Fruit fly (Drosophila melanogaster) whole organism, wandering third instar larva: ENCODE measurements around the gene SCAR.

Source experiments
- Abd-B ChIP-seq: fragments of >200 bp; optimal IDR thresholded peaks from 2 replicates; lab custom pipeline; 2017; ENCODE audit warnings: missing biosample characterization, missing genetic modification characterization
- CG32264 ChIP-seq: fragments of 200-800 bp; sonication (Bioruptor generic); optimal IDR thresholded peaks from 2 replicates; lab custom pipeline; 2016; ENCODE audit warnings: missing biosample characterization, missing genetic modification characterization
- CG9705 ChIP-seq: fragments of 200-800 bp; sonication (Bioruptor generic); optimal IDR thresholded peaks from 2 replicates; lab custom pipeline; 2018; ENCODE audit warnings: missing biosample characterization, mild to moderate bottlenecking, missing genetic modification characterization
- CrebA ChIP-seq: fragments of 200-800 bp; sonication (Bioruptor generic); optimal IDR thresholded peaks from 2 replicates; lab custom pipeline; 2016; ENCODE audit warnings: missing biosample characterization, mild to moderate bottlenecking, missing genetic modification characterization, borderline replicate concordance
- Dfd ChIP-seq: fragments of >200 bp; optimal IDR thresholded peaks from 2 replicates; lab custom pipeline; 2017; ENCODE audit warnings: missing biosample characterization, missing genetic modification characterization
- Dif ChIP-seq: fragments of 200-275, 200-300 bp; sonication (Bioruptor generic); optimal IDR thresholded peaks from 2 replicates; lab custom pipeline; 2018; ENCODE audit warnings: missing biosample characterization, missing genetic modification characterization; ENCODE audit not compliant: partially characterized antibody
- GATAd ChIP-seq: sonication (Bioruptor generic); optimal IDR thresholded peaks from 2 replicates; lab custom pipeline; 2016; ENCODE audit warnings: missing biosample characterization, missing genetic modification characterization
- HLH106 ChIP-seq: fragments of 200-800 bp; optimal IDR thresholded peaks from 3 replicates; lab custom pipeline; 2019; ENCODE audit warnings: missing biosample characterization, mild to moderate bottlenecking, missing genetic modification characterization, moderate library complexity
- Hnf4 ChIP-seq: fragments of 200-800 bp; sonication (Bioruptor generic); optimal IDR thresholded peaks from 2 replicates; lab custom pipeline; 2016; ENCODE audit warnings: missing biosample characterization, mild to moderate bottlenecking, missing genetic modification characterization
- Hr78 ChIP-seq: fragments of >200 bp; optimal IDR thresholded peaks from 2 replicates; lab custom pipeline; 2017; ENCODE audit warnings: missing biosample characterization, missing genetic modification characterization
- Hr83 ChIP-seq: fragments of 200-300 bp; sonication (Bioruptor generic); optimal IDR thresholded peaks from 2 replicates; lab custom pipeline; 2016; ENCODE audit warnings: missing biosample characterization, mild to moderate bottlenecking, missing genetic modification characterization, moderate library complexity; ENCODE audit not compliant: poor library complexity, severe bottlenecking
- Jra ChIP-seq: sonication (Bioruptor generic); optimal IDR thresholded peaks from 2 replicates; lab custom pipeline; 2016; ENCODE audit warnings: missing biosample characterization, missing genetic modification characterization
- Mio ChIP-seq: sonication (Bioruptor generic); optimal IDR thresholded peaks from 2 replicates; lab custom pipeline; 2016; ENCODE audit warnings: missing biosample characterization, missing genetic modification characterization
- Myc ChIP-seq: fragments of >200 bp; optimal IDR thresholded peaks from 2 replicates; lab custom pipeline; 2017
- N ChIP-seq: fragments of >200 bp; optimal IDR thresholded peaks from 2 replicates; lab custom pipeline; 2018; ENCODE audit warnings: missing biosample characterization, missing external identifiers, missing genetic modification characterization
- OdsH ChIP-seq: fragments of 200-800 bp; sonication (Bioruptor generic); optimal IDR thresholded peaks from 2 replicates; lab custom pipeline; 2016; ENCODE audit warnings: missing biosample characterization, mild to moderate bottlenecking, missing genetic modification characterization
- Rel ChIP-seq, 2 experiments: fragments of 200-800 bp; sonication (Bioruptor generic) in 1 of 2; optimal IDR thresholded peaks; 2 replicates in 1 of 2; 3 replicates in 1 of 2; lab custom pipeline; 2016 to 2019; ENCODE audit warnings: mild to moderate bottlenecking in 2 of 2, missing biosample characterization in 2 of 2, missing genetic modification characterization in 2 of 2, moderate library complexity in 1 of 2
- Sp1 ChIP-seq: fragments of 200-800 bp; sonication (Bioruptor generic); optimal IDR thresholded peaks from 3 replicates; lab custom pipeline; 2019; ENCODE audit warnings: missing biosample characterization, mild to moderate bottlenecking, missing genetic modification characterization, moderate library complexity
- Vsx2 ChIP-seq: fragments of 200-300, 225-300 bp; sonication (Bioruptor generic); optimal IDR thresholded peaks from 2 replicates; lab custom pipeline; 2018; ENCODE audit warnings: missing biosample characterization, missing genetic modification characterization; ENCODE audit not compliant: partially characterized antibody
- br ChIP-seq: fragments of 200-800 bp; sonication (Bioruptor generic); optimal IDR thresholded peaks from 2 replicates; lab custom pipeline; 2016; ENCODE audit warnings: missing biosample characterization, missing genetic modification characterization
- dl ChIP-seq, 2 experiments: fragments of 175-275, 200-275 bp in 1 of 2; fragments of 200-275 bp in 1 of 2; sonication (Bioruptor generic); optimal IDR thresholded peaks; lab custom pipeline; 2018; ENCODE audit warnings: mild to moderate bottlenecking in 2 of 2, missing biosample characterization in 2 of 2, missing genetic modification characterization in 2 of 2, moderate library complexity in 2 of 2; ENCODE audit not compliant: partially characterized antibody in 2 of 2, insufficient read depth in 1 of 2
- dmrt93B ChIP-seq: fragments of 200-800 bp; sonication (Bioruptor generic); optimal IDR thresholded peaks from 2 replicates; lab custom pipeline; 2018; ENCODE audit warnings: missing biosample characterization, mild to moderate bottlenecking, missing genetic modification characterization
- dsf ChIP-seq: sonication (Bioruptor generic); optimal IDR thresholded peaks from 2 replicates; lab custom pipeline; 2016; ENCODE audit warnings: missing biosample characterization, missing genetic modification characterization, borderline replicate concordance
- ey ChIP-seq: fragments of 200-800 bp; sonication (Bioruptor generic); optimal IDR thresholded peaks from 2 replicates; lab custom pipeline; 2016; ENCODE audit warnings: missing biosample characterization, missing genetic modification characterization
- foxo ChIP-seq, 2 experiments: fragments of 200-800 bp; sonication (Bioruptor generic); optimal IDR thresholded peaks; 2 replicates in 1 of 2; 3 replicates in 1 of 2; lab custom pipeline; 2016 to 2017; ENCODE audit warnings: missing biosample characterization in 2 of 2, missing genetic modification characterization in 2 of 2
- fru ChIP-seq: fragments of 200-800 bp; sonication (Bioruptor generic); optimal IDR thresholded peaks from 3 replicates; lab custom pipeline; 2016; ENCODE audit warnings: missing biosample characterization, mild to moderate bottlenecking, missing genetic modification characterization
- h ChIP-seq: fragments of 200-800 bp; sonication (Bioruptor generic); optimal IDR thresholded peaks from 3 replicates; lab custom pipeline; 2016; ENCODE audit warnings: missing biosample characterization, mild to moderate bottlenecking, missing genetic modification characterization
- jim ChIP-seq: fragments of 175-275, 200-325 bp; sonication (Bioruptor generic); optimal IDR thresholded peaks from 2 replicates; lab custom pipeline; 2016; ENCODE audit warnings: missing biosample characterization, mild to moderate bottlenecking, missing genetic modification characterization
- pan ChIP-seq: fragments of >200 bp; optimal IDR thresholded peaks from 2 replicates; lab custom pipeline; 2017
- psq ChIP-seq: fragments of 200-800 bp; sonication (Bioruptor generic); optimal IDR thresholded peaks from 3 replicates; lab custom pipeline; 2017; ENCODE audit warnings: missing biosample characterization, mild to moderate bottlenecking, missing genetic modification characterization, moderate library complexity
- rgr ChIP-seq: fragments of 200-800 bp; sonication (Bioruptor generic); optimal IDR thresholded peaks from 3 replicates; lab custom pipeline; 2016; ENCODE audit warnings: missing biosample characterization, mild to moderate bottlenecking, missing genetic modification characterization
- sv ChIP-seq: fragments of 200-800 bp; sonication (Bioruptor generic); optimal IDR thresholded peaks from 3 replicates; lab custom pipeline; 2016; ENCODE audit warnings: missing biosample characterization, missing genetic modification characterization
- tai ChIP-seq: sonication (Bioruptor generic); optimal IDR thresholded peaks from 2 replicates; lab custom pipeline; 2016; ENCODE audit warnings: missing biosample characterization, missing genetic modification characterization
- usp ChIP-seq: fragments of >200 bp; optimal IDR thresholded peaks from 2 replicates; lab custom pipeline; 2017; ENCODE audit warnings: missing biosample characterization, missing genetic modification characterization
- woc ChIP-seq: sonication (Bioruptor generic); optimal IDR thresholded peaks from 2 replicates; lab custom pipeline; 2016; ENCODE audit warnings: missing biosample characterization, mild to moderate bottlenecking, missing genetic modification characterization

SCAR gene

dm6 chr2L:10967257-10968008, 9.1 kb upstream of the SCAR start:
- TF ChIP-seq psq (GFP tag; lab: Kevin White, UChicago) (peak; percentile 44), dl (GFP tag; optimal IDR thresholded peaks at IDR 0.05; lab: Kevin White, UChicago; ENCODE audit: insufficient read depth in 1 of 2, partially characterized antibody in 2 of 2) (peak; percentile 18 to 64), Sp1 (peak; percentile 10), Rel (GFP tag; optimal IDR thresholded peaks at IDR 0.05; lab: Kevin White, UChicago) (no peak), Rel (tag; optimal IDR thresholded peaks at IDR 0.05; lab: Kevin White, UChicago) (peak; percentile 51), dmrt93B (GFP tag; lab: Kevin White, UChicago) (no peak), Abd-B (no peak), Mio (GFP tag; lab: Kevin White, UChicago) (no peak), foxo (GFP tag; optimal IDR thresholded peaks at IDR 0.05; lab: Kevin White, UChicago) (peak in 1 of 2 experiments; percentile 27), Hnf4 (GFP tag; lab: Kevin White, UChicago) (peak; percentile 16), HLH106 (tag; lab: Kevin White, UChicago) (peak; percentile 41), usp (GFP tag; lab: Kevin White, UChicago) (no peak), sv (GFP tag; lab: Kevin White, UChicago) (no peak), jim (GFP tag; lab: Kevin White, UChicago) (no peak), ey (GFP tag; lab: Kevin White, UChicago) (no peak), h (GFP tag; lab: Kevin White, UChicago) (peak; percentile 47), woc (GFP tag; lab: Kevin White, UChicago) (peak; percentile 62), fru (GFP tag; lab: Kevin White, UChicago) (peak; percentile 36), Myc (no peak), CrebA (GFP tag; lab: Kevin White, UChicago) (no peak), GATAd (GFP tag; lab: Kevin White, UChicago) (no peak), rgr (GFP tag; lab: Kevin White, UChicago) (peak; percentile 44), Dif (GFP tag; lab: Kevin White, UChicago) (peak; percentile 80), OdsH (GFP tag; lab: Kevin White, UChicago) (peak; percentile 30)

DNA sequence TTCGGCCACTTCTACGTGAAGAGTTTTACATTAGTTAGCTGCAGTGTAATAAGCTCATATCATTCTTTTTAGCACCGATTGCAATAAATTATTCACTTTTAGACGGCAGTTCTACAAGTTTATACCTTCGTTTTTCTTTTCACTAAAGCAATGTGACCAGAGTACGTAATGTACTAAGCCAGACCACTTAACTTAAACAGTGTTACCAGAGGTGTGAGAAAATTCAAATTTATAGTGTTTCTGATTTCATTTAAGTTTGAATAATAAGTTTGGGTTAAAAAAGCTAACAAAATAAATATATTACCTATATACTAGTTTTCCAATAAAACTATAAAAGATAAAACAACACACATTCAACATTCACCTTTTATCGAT, 8.6 kb upstream of the SCAR start:
- no peak for TF ChIP-seq Hr78 (GFP tag; lab: Kevin White, UChicago)
- TF ChIP-seq CG32264 (GFP tag; lab: Kevin White, UChicago), result no peak

- TF ChIP-seq HLH106 (tag; lab: Kevin White, UChicago) (no peak), dsf (GFP tag; lab: Kevin White, UChicago) (no peak), CG9705 (no peak), woc (GFP tag; lab: Kevin White, UChicago) (no peak), CG32264 (GFP tag; lab: Kevin White, UChicago) (no peak), N (GFP tag; lab: Kevin White, UChicago) (no peak), h (GFP tag; lab: Kevin White, UChicago) (peak; percentile 2), ey (GFP tag; lab: Kevin White, UChicago) (no peak), Hr78 (GFP tag; lab: Kevin White, UChicago) (no peak), jim (GFP tag; lab: Kevin White, UChicago) (no peak), Myc (peak; percentile 16), Hnf4 (GFP tag; lab: Kevin White, UChicago) (peak; percentile 28), foxo (GFP tag; optimal IDR thresholded peaks at IDR 0.05; lab: Kevin White, UChicago) (no peak), fru (GFP tag; lab: Kevin White, UChicago) (no peak), Rel (GFP tag; optimal IDR thresholded peaks at IDR 0.05; lab: Kevin White, UChicago) (no peak), Rel (tag; optimal IDR thresholded peaks at IDR 0.05; lab: Kevin White, UChicago) (peak; percentile 33), Dif (GFP tag; lab: Kevin White, UChicago) (no peak), dl (GFP tag; optimal IDR thresholded peaks at IDR 0.05; lab: Kevin White, UChicago; ENCODE audit: insufficient read depth in 1 of 2, partially characterized antibody in 2 of 2) (no peak), Hr83 (no peak), Sp1 (peak; percentile 8), sv (GFP tag; lab: Kevin White, UChicago) (no peak)
Observed at dm6 chr2L:10970134-10970533, 6.4 kb upstream of the SCAR start, which contains the start of the genes Tmem214 and YL-1. Gene Tmem214, minus strand, starts transcription at chr2L:10970275. Gene YL-1, plus strand, starts transcription at chr2L:10970443.

dm6 chr2L:10972224-10972623, 4.3 kb upstream of the SCAR start, which contains the start of gene CG16743:
Gene CG16743, plus strand, starts transcription at chr2L:10972280.
- TF ChIP-seq OdsH (GFP tag; lab: Kevin White, UChicago) (peak; percentile 43), pan (lab: Kevin White, UChicago) (no peak), Dfd (GFP tag; lab: Kevin White, UChicago) (no peak), sv (GFP tag; lab: Kevin White, UChicago) (no peak), Mio (GFP tag; lab: Kevin White, UChicago) (no peak), CrebA (GFP tag; lab: Kevin White, UChicago) (no peak), Myc (no peak), psq (GFP tag; lab: Kevin White, UChicago) (peak; percentile 54), dsf (GFP tag; lab: Kevin White, UChicago) (no peak), fru (GFP tag; lab: Kevin White, UChicago) (peak; percentile 77), br (GFP tag; lab: Kevin White, UChicago) (no peak), Dif (GFP tag; lab: Kevin White, UChicago) (no peak), Hr83 (no peak), Sp1 (peak; percentile 62), Jra (GFP tag; lab: Kevin White, UChicago) (no peak), CG32264 (GFP tag; lab: Kevin White, UChicago) (peak; percentile 24), ey (GFP tag; lab: Kevin White, UChicago) (peak; percentile 77), Hr78 (GFP tag; lab: Kevin White, UChicago) (no peak), tai (no peak), usp (GFP tag; lab: Kevin White, UChicago) (no peak), foxo (GFP tag; optimal IDR thresholded peaks at IDR 0.05; lab: Kevin White, UChicago) (peak in 1 of 2 experiments; percentile 70), N (GFP tag; lab: Kevin White, UChicago) (no peak), Hnf4 (GFP tag; lab: Kevin White, UChicago) (peak; percentile 46), Abd-B (no peak), CG9705 (no peak), HLH106 (tag; lab: Kevin White, UChicago) (peak; percentile 72), Vsx2 (GFP tag; lab: Kevin White, UChicago) (no peak)
